Worm (Caenorhabditis elegans) whole organism, L3 larva: ENCODE results near the gene T26A5.2.
A peak's percentile ranks its signal among the peaks of the same experiment; 100 is the strongest.

Experiments
- R02D3.7 ChIP-seq: fragments of 150-350 bp; optimal IDR thresholded peaks from 2 replicates; lab custom pipeline; 2014; ENCODE audit warnings: missing biosample characterization, missing genetic modification characterization
- ZK546.5 ChIP-seq: sonication (generic microtip); optimal IDR thresholded peaks from 2 replicates; lab custom pipeline; 2017; ENCODE audit warnings: missing biosample characterization, missing genetic modification characterization
- aly-2 ChIP-seq: fragments of 150-350 bp; optimal IDR thresholded peaks from 2 replicates; lab custom pipeline; 2014; ENCODE audit warnings: missing biosample characterization, missing genetic modification characterization
- ama-1 ChIP-seq: fragments of 150-350 bp; optimal IDR thresholded peaks from 2 replicates; lab custom pipeline; 2018
- ceh-16 ChIP-seq: sonication (generic microtip); optimal IDR thresholded peaks from 2 replicates; lab custom pipeline; 2017; ENCODE audit warnings: missing biosample characterization, missing genetic modification characterization
- ceh-82 ChIP-seq: fragments of 150-350 bp; optimal IDR thresholded peaks from 2 replicates; lab custom pipeline; 2014; ENCODE audit warnings: missing biosample characterization, missing genetic modification characterization
- ceh-9 ChIP-seq: sonication (generic microtip); optimal IDR thresholded peaks from 2 replicates; lab custom pipeline; 2018; ENCODE audit warnings: missing biosample characterization, missing genetic modification characterization
- daf-12 ChIP-seq: fragments of 150-350 bp; optimal IDR thresholded peaks from 2 replicates; lab custom pipeline; 2014; ENCODE audit warnings: missing biosample characterization, missing genetic modification reagents, missing genetic modification characterization
- egl-27 ChIP-seq: sonication (generic microtip); optimal IDR thresholded peaks from 4 replicates; lab custom pipeline; 2017; ENCODE audit warnings: missing biosample characterization, missing genetic modification reagents, missing genetic modification characterization
- elt-1 ChIP-seq: fragments of 150-350 bp; optimal IDR thresholded peaks from 2 replicates; lab custom pipeline; 2014; ENCODE audit warnings: missing biosample characterization, missing genetic modification characterization
- elt-2 ChIP-seq: sonication (generic microtip); optimal IDR thresholded peaks from 2 replicates; lab custom pipeline; 2016; ENCODE audit warnings: missing genetic modification reagents, mild to moderate bottlenecking, missing genetic modification characterization, missing compliant biosample characterization
- elt-3 ChIP-seq, 3 experiments: fragments of 150-350 bp in 1 of 3; sonication (generic microtip) in 2 of 3; optimal IDR thresholded peaks; 2 replicates in 2 of 3; 4 replicates in 1 of 3; lab custom pipeline; 2014 to 2017; ENCODE audit warnings: missing biosample characterization in 3 of 3, missing genetic modification characterization in 3 of 3
- eor-1 ChIP-seq, 2 experiments: fragments of 150-350 bp; optimal IDR thresholded peaks; 2 replicates each; lab custom pipeline; 2014 to 2018; ENCODE audit warnings: missing biosample characterization in 2 of 2, missing genetic modification characterization in 2 of 2
- fkh-10 ChIP-seq: sonication (generic microtip); optimal IDR thresholded peaks from 2 replicates; lab custom pipeline; 2017; ENCODE audit warnings: missing biosample characterization, missing genetic modification reagents, missing genetic modification characterization
- jun-1 ChIP-seq: fragments of 150-350 bp; optimal IDR thresholded peaks from 2 replicates; lab custom pipeline; 2014; ENCODE audit warnings: missing biosample characterization, missing genetic modification reagents, missing genetic modification characterization
- lsy-12 ChIP-seq: sonication (generic microtip); optimal IDR thresholded peaks from 2 replicates; lab custom pipeline; 2016; ENCODE audit warnings: mild to moderate bottlenecking, missing genetic modification characterization, missing compliant biosample characterization
- mdl-1 ChIP-seq: fragments of 150-350 bp; optimal IDR thresholded peaks from 2 replicates; lab custom pipeline; 2014; ENCODE audit warnings: missing biosample characterization, missing genetic modification characterization
- nfya-1 ChIP-seq: sonication (generic microtip); optimal IDR thresholded peaks from 2 replicates; lab custom pipeline; 2017; ENCODE audit warnings: missing genetic modification characterization, mild to moderate bottlenecking, missing compliant biosample characterization, antibody characterized with exemption, moderate library complexity; ENCODE audit not compliant: insufficient read depth
- nhr-12 ChIP-seq: fragments of 150-350 bp; optimal IDR thresholded peaks from 2 replicates; lab custom pipeline; 2014; ENCODE audit warnings: missing biosample characterization, missing genetic modification characterization
- nhr-23 ChIP-seq: fragments of 150-350 bp; optimal IDR thresholded peaks from 2 replicates; lab custom pipeline; 2014; ENCODE audit warnings: missing biosample characterization, missing genetic modification reagents, missing genetic modification characterization
- nhr-237 ChIP-seq: fragments of 150-350 bp; optimal IDR thresholded peaks from 2 replicates; lab custom pipeline; 2014; ENCODE audit warnings: missing biosample characterization, missing genetic modification characterization
- nhr-25 ChIP-seq: sonication (generic microtip); optimal IDR thresholded peaks from 2 replicates; lab custom pipeline; 2017; ENCODE audit warnings: missing biosample characterization, missing genetic modification characterization
- nhr-43 ChIP-seq: sonication (generic microtip); optimal IDR thresholded peaks from 2 replicates; lab custom pipeline; 2016; ENCODE audit warnings: mild to moderate bottlenecking, missing genetic modification characterization, missing compliant biosample characterization; ENCODE audit not compliant: poor library complexity, severe bottlenecking
- nhr-76 ChIP-seq: fragments of 150-350 bp; sonication (generic microtip); optimal IDR thresholded peaks from 5 replicates; lab custom pipeline; 2014; ENCODE audit warnings: missing biosample characterization, missing genetic modification characterization
- nhr-77 ChIP-seq: fragments of 150-350 bp; optimal IDR thresholded peaks from 2 replicates; lab custom pipeline; 2014; ENCODE audit warnings: missing biosample characterization, missing genetic modification characterization
- pha-4 ChIP-seq: fragments of 150-350 bp; optimal IDR thresholded peaks from 2 replicates; lab custom pipeline; 2014; ENCODE audit warnings: missing biosample characterization, missing genetic modification reagents, missing genetic modification characterization
- pqm-1 ChIP-seq: fragments of 150-350 bp; optimal IDR thresholded peaks from 2 replicates; lab custom pipeline; 2017; ENCODE audit warnings: missing biosample characterization, missing genetic modification characterization, inconsistent platforms
- skn-1 ChIP-seq: fragments of 150-350 bp; optimal IDR thresholded peaks from 2 replicates; lab custom pipeline; 2014; ENCODE audit warnings: missing biosample characterization, missing genetic modification characterization
- tbx-2 ChIP-seq: sonication (generic microtip); optimal IDR thresholded peaks from 2 replicates; lab custom pipeline; 2016; ENCODE audit warnings: mild to moderate bottlenecking, missing genetic modification characterization, missing compliant biosample characterization
- unc-62 ChIP-seq: fragments of 150-350 bp; sonication (generic microtip); optimal IDR thresholded peaks from 4 replicates; lab custom pipeline; 2014; ENCODE audit warnings: missing biosample characterization, missing genetic modification reagents, missing genetic modification characterization
- zag-1 ChIP-seq: fragments of 150-350 bp; optimal IDR thresholded peaks from 2 replicates; lab custom pipeline; 2014; ENCODE audit warnings: missing biosample characterization, missing genetic modification characterization
- ztf-11 ChIP-seq: fragments of 150-350 bp; optimal IDR thresholded peaks from 2 replicates; lab custom pipeline; 2014; ENCODE audit warnings: missing biosample characterization, missing genetic modification characterization
- ztf-4 ChIP-seq: fragments of 150-350 bp; optimal IDR thresholded peaks from 2 replicates; lab custom pipeline; 2014; ENCODE audit warnings: missing biosample characterization, missing genetic modification characterization

The T26A5.2 gene

ce11 chrIII:6420995-6421404 lies 46.1 kb upstream of the T26A5.2 start (continued):
- peak; percentile 95 for TF ChIP-seq mdl-1 (tag; lab: Kevin White, UChicago)
- no peak for TF ChIP-seq aly-2
- TF ChIP-seq ZK546.5 (tag; lab: Kevin White, UChicago), result no peak
- TF ChIP-seq nhr-25 (tag; lab: Kevin White, UChicago), result peak; percentile 92
- TF ChIP-seq nhr-23 (tag; lab: Kevin White, UChicago), result peak; percentile 97
- no peak for TF ChIP-seq nhr-12 (tag; lab: Kevin White, UChicago)
- TF ChIP-seq daf-12 (tag; lab: Kevin White, UChicago), result no peak
- peak; percentile 79 for TF ChIP-seq tbx-2 (tag; lab: Kevin White, UChicago)
- TF ChIP-seq unc-62, result peak; percentile 53
- peak; percentile 30 for TF ChIP-seq nhr-77 (tag; lab: Kevin White, UChicago)
- no peak for TF ChIP-seq zag-1 (tag; lab: Kevin White, UChicago)
- TF ChIP-seq fkh-10 (GFP tag; lab: Kevin White, UChicago), result no peak
- peak in 1 of 2 experiments; percentile 21 for TF ChIP-seq eor-1 (tag; optimal IDR thresholded peaks at IDR 0.05; lab: Kevin White, UChicago)

- TF ChIP-seq tbx-2 (tag; lab: Kevin White, UChicago), result no peak
Measured at ce11 chrIII:6421473-6421872, 45.6 kb upstream of the T26A5.2 start.

DNA sequence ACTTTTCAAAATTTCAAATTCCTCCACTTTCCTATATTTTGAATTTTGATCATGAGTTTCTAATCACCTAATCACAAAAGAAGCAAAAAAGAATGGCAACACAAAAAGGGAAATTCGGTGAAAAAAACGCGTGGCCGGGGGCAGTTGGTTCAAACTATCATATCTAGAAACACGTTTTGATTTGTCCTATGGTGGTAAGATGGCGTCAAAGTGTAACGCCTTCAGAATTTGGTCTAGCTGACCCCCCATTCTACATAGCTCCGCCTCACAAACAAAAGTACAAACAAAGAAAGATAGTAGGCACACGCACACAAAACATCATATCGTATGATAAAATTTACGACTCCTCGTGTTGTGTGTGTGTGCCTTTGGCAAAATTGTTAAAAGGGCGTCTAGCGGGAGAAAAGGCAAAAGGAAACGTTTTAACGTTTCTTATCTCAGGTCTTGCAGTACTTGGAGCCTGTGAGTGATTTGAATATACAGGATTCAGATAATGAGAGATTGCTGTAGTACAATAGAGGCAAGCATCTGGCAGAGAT lies 45.1 kb upstream of the T26A5.2 start:
- TF ChIP-seq elt-2 (tag; lab: Kevin White, UChicago), result peak; percentile 91
- no peak for TF ChIP-seq ztf-11
- no peak for TF ChIP-seq ceh-82 (tag; lab: Kevin White, UChicago)
- TF ChIP-seq mdl-1 (tag; lab: Kevin White, UChicago), result peak; percentile 47
- peak in 1 of 3 experiments; percentile 3 for TF ChIP-seq elt-3 (tag; optimal IDR thresholded peaks at IDR 0.05; lab: Kevin White, UChicago)
- peak; percentile 19 for TF ChIP-seq pha-4 (tag; lab: Kevin White, UChicago)
- TF ChIP-seq nhr-43, result peak; percentile 72
- peak; percentile 89 for TF ChIP-seq pqm-1 (tag; lab: Kevin White, UChicago)
- no peak for TF ChIP-seq skn-1 (tag; lab: Kevin White, UChicago)
- TF ChIP-seq zag-1 (tag; lab: Kevin White, UChicago), result no peak

DNA sequence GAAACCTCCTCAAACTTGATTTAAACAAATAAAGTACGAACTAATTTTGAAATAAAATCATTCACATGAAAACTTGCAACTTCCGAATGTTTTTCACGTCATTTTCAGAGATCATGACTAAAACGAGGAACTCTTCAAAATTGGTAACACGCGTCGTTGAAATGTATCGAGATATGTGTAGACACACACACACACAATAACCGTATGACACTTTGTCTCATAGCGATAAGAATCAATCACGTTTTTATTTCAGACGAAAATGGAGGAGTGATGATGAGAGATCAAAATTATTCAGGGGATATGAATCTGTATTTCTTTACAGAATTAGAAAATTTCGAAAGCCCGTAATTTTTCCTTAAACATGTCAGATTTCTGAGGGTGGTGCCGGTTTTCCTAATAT lies 44.4 kb upstream of the T26A5.2 start:
- TF ChIP-seq pqm-1 (tag; lab: Kevin White, UChicago) (peak; percentile 85), ztf-4 (tag; lab: Kevin White, UChicago) (no peak), elt-2 (tag; lab: Kevin White, UChicago) (peak; percentile 34), nhr-43 (no peak), elt-1 (tag; lab: Kevin White, UChicago) (peak; percentile 14), nhr-77 (tag; lab: Kevin White, UChicago) (no peak), lsy-12 (tag; lab: Kevin White, UChicago) (peak; percentile 2), jun-1 (tag; lab: Kevin White, UChicago) (peak; percentile 10)

DNA sequence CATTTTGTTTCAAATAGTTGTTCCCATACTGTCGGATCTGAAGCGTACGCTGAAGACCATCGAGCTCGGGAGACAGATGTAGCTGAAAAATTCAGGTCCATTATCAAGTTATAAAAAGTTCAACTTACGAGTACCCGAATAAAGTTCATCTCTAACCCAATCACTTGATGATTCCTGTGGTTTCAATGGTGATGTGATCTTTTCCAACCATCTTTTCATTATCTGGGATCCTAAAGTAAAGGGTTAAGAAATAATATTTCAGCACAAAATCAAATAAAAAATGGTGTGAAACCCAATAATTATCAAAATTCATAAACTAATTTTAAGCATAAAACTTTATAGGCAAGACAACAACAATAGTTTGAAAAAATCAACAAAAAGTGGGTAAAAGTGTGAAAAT lies 39.9 kb upstream of the T26A5.2 start, which contains the start of gene C05D11.8:
Gene C05D11.8, minus strand, starts transcription at position 101 of the 400 bp plus-strand sequence.
- TF ChIP-seq aly-2 (no peak), pha-4 (tag; lab: Kevin White, UChicago) (no peak), nhr-76 (tag; lab: Kevin White, UChicago) (no peak), ceh-16 (no peak), ztf-4 (tag; lab: Kevin White, UChicago) (no peak), nhr-12 (tag; lab: Kevin White, UChicago) (no peak), nfya-1 (no peak), egl-27 (tag; lab: Kevin White, UChicago) (no peak), R02D3.7 (tag; lab: Kevin White, UChicago) (no peak), zag-1 (tag; lab: Kevin White, UChicago) (no peak), ama-1 (lab: Kevin White, UChicago) (no peak), nhr-237 (tag; lab: Kevin White, UChicago) (no peak), ceh-9 (tag; lab: Kevin White, UChicago) (no peak), tbx-2 (tag; lab: Kevin White, UChicago) (no peak)
- TF ChIP-seq, all 47 proteins: peak for 0
